Fruit fly (Drosophila melanogaster) whole organism, prepupa: ENCODE results near the gene CG8814.

Source experiments
- CG1621 ChIP-seq: fragments of 200-800 bp; sonication (Bioruptor generic); optimal IDR thresholded peaks from 3 replicates; lab custom pipeline; 2018; ENCODE audit warnings: missing biosample characterization, mild to moderate bottlenecking, missing genetic modification characterization
- CG6854 ChIP-seq: fragments of 200-800 bp; sonication (Bioruptor generic); optimal IDR thresholded peaks from 2 replicates; lab custom pipeline; 2017; ENCODE audit warnings: missing biosample characterization, mild to moderate bottlenecking, missing genetic modification characterization
- Ets21C ChIP-seq: fragments of 200-800 bp; sonication (Bioruptor generic); optimal IDR thresholded peaks from 3 replicates; lab custom pipeline; 2016; ENCODE audit warnings: missing biosample characterization, missing genetic modification characterization
- Gug ChIP-seq: fragments of 200-800 bp; sonication (Bioruptor generic); IDR thresholded peaks from 2 replicates; pipeline ENCODE4 v1.3.6; 2022; ENCODE audit warnings: missing biosample characterization, missing genetic modification characterization
- OdsH ChIP-seq: fragments of 200-800 bp; sonication (Bioruptor generic); optimal IDR thresholded peaks from 3 replicates; lab custom pipeline; 2016; ENCODE audit warnings: missing biosample characterization, missing genetic modification characterization
- Smox ChIP-seq: fragments of 200-800 bp; sonication (Bioruptor generic); optimal IDR thresholded peaks from 3 replicates; lab custom pipeline; 2016; ENCODE audit warnings: missing biosample characterization, missing genetic modification characterization
- net ChIP-seq: fragments of 200-800 bp; sonication (Bioruptor generic); optimal IDR thresholded peaks from 3 replicates; lab custom pipeline; 2016; ENCODE audit warnings: missing biosample characterization, missing genetic modification characterization
- vri ChIP-seq: fragments of 200-800 bp; sonication (Bioruptor generic); optimal IDR thresholded peaks from 3 replicates; lab custom pipeline; 2016; ENCODE audit warnings: missing biosample characterization, mild to moderate bottlenecking, missing genetic modification characterization

DNA sequence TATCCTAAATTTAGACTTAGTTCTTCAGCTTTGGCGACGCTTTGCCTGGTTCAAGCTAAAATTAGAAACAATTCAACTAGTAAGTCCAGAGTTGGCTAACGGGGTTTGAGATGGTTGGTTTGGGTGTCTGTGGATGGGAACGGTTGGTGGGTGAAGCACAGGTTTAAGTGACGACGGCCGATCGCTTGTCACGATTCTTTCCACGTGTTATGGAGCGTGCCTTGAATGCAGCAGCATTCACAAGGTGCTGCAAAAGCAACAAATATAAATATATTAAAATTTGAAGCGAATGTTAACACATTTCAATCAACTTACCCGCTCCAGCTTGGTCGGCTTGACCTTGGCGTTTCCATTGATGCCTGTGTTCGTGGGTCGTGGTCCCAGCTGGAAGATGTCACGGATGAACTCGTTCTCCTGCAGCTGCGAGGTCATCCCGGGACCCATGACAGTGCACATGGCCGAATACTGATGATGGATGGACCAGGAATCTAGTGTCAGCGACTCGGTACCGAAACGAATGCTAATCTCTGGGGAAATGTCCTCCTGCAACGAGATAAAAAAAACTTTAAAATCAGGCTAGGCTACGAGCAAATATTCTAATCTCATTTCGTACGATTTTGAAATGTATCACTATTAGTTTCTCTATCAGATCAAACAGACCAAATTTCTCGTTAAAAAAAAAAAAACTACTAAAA, 5.5 kb upstream of the CG8814 start, which contains the start of gene CG8813:
- TF ChIP-seq Gug: no peak
- no peak for TF ChIP-seq Smox (GFP tag; lab: Kevin White, UChicago)
- no peak for TF ChIP-seq OdsH (GFP tag; lab: Kevin White, UChicago)
- TF ChIP-seq CG1621: no peak
- no peak for TF ChIP-seq CG6854 (GFP tag; lab: Kevin White, UChicago)
- no peak for TF ChIP-seq vri (GFP tag; lab: Kevin White, UChicago)
- TF ChIP-seq net (GFP tag; lab: Kevin White, UChicago): no peak
- TF ChIP-seq Ets21C (GFP tag; lab: Kevin White, UChicago): no peak
